Worm (Caenorhabditis elegans): ENCODE data around the gene F44G4.5.

DNA sequence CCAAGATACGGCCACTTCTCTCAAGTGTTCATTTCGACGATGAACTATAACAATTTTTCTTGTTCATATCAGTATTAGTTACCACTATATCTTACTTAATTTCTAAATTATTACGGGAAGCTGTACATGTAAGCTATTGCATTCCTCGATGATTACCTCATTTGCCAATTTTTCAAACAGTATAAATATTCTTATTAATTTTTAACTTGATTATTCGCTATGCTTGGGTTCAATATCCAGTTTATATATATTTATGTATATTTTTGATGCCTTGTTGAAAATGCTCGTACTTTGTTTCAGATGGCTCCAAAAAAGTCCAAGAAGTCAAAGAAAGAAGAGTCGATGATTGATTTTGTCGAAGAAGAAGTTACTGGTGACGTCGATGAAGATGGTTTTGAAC, 5.9 kb downstream of the F44G4.5 start, which contains the start of gene F44G4.1:
- no peak for TF ChIP-seq skn-1 (tag; optimal IDR thresholded peaks at IDR 0.05)
- no peak for TF ChIP-seq nhr-25 (tag; optimal IDR thresholded peaks at IDR 0.05; ENCODE audit: borderline replicate concordance, insufficient read depth)
- no peak for TF ChIP-seq unc-39 (tag; optimal IDR thresholded peaks at IDR 0.05)
- no peak for TF ChIP-seq dpl-1 (GFP tag; optimal IDR thresholded peaks at IDR 0.05)
- TF ChIP-seq nhr-237 (tag; optimal IDR thresholded peaks at IDR 0.05), result no peak
- TF ChIP-seq aly-2 (tag; optimal IDR thresholded peaks at IDR 0.05), result no peak
- TF ChIP-seq set-16 (GFP tag; IDR thresholded peaks at IDR 0.05), result no peak
- no peak for TF ChIP-seq hlh-30 (tag; optimal IDR thresholded peaks at IDR 0.05; ENCODE audit: insufficient read depth)
- TF ChIP-seq hlh-11 (tag; optimal IDR thresholded peaks at IDR 0.05), result no peak
- no peak for TF ChIP-seq lin-29 (GFP tag; IDR thresholded peaks at IDR 0.05)
- no peak for TF ChIP-seq ceh-82 (tag; optimal IDR thresholded peaks at IDR 0.05)
- no peak for TF ChIP-seq dmd-9 (GFP tag; IDR thresholded peaks at IDR 0.05)
- no peak for TF ChIP-seq R02D3.7 (tag; optimal IDR thresholded peaks at IDR 0.05)
- no peak for TF ChIP-seq saeg-2 (GFP tag; IDR thresholded peaks at IDR 0.05)

Measured in whole organism, L4 larva.